Fruit fly (Drosophila melanogaster): Measurements from ENCODE around the gene pad.

The pad gene

DNA sequence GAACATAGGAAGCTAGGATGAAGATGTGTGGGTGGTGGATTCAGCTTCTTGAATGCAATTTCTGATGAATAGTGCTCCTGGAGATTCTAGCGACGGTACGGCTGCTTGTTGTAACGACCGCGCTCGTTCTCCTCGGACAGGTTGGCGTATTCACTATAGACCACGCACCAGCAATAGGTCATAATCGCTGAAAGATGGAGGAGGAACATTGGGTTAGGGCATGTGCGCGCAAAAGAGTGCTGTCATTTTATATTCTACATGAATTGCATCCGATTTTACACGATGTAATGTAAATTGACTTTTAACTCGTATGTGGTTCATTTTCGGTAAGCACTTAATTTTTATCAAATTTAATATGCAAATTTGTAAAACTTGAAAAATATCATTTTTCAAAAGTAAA lies 8.9 kb downstream of the pad start (continued):
- TF ChIP-seq CG8290 (GFP tag; optimal IDR thresholded peaks at IDR 0.05) (no peak), CG8290 (tag; optimal IDR thresholded peaks at IDR 0.05) (peak in 1 of 2 experiments; percentile 56), btn (GFP tag; optimal IDR thresholded peaks at IDR 0.05) (no peak), CG15514 (GFP tag; optimal IDR thresholded peaks at IDR 0.05) (peak; percentile 33), sc (optimal IDR thresholded peaks at IDR 0.05) (no peak), sc (GFP tag; optimal IDR thresholded peaks at IDR 0.05) (no peak), CG30020 (tag; optimal IDR thresholded peaks at IDR 0.05) (no peak), mirr (GFP tag; optimal IDR thresholded peaks at IDR 0.05) (no peak), pfk (GFP tag; optimal IDR thresholded peaks at IDR 0.05) (no peak), CkIIα-i1 (GFP tag; IDR thresholded peaks at IDR 0.05) (no peak), phol (tag; optimal IDR thresholded peaks at IDR 0.05) (peak; percentile 6), gt (GFP tag; IDR thresholded peaks at IDR 0.05) (no peak), row (GFP tag; IDR thresholded peaks at IDR 0.05) (no peak), CG1602 (GFP tag; optimal IDR thresholded peaks at IDR 0.05) (no peak), C15 (GFP tag; IDR thresholded peaks at IDR 0.05) (no peak), caup (GFP tag; optimal IDR thresholded peaks at IDR 0.05; ENCODE audit: severe bottlenecking) (no peak), TFAM (GFP tag; optimal IDR thresholded peaks at IDR 0.05) (no peak), CG14860 (GFP tag; IDR thresholded peaks at IDR 0.05; ENCODE audit: partially characterized antibody) (0 out of 3 replicates have a peak, but pooled peaks have one; percentile 15), CG10366 (GFP tag; IDR thresholded peaks at IDR 0.05) (no peak), lab (GFP tag; optimal IDR thresholded peaks at IDR 0.05) (no peak), dpn (GFP tag; optimal IDR thresholded peaks at IDR 0.05) (no peak), ranshi (GFP tag; IDR thresholded peaks at IDR 0.05) (peak; percentile 19; the same call in 1 of the 2 replicates), kni (GFP tag; optimal IDR thresholded peaks at IDR 0.05) (no peak), sna (GFP tag; IDR thresholded peaks at IDR 0.05; ENCODE audit: partially characterized antibody) (no peak), tll (GFP tag; optimal IDR thresholded peaks at IDR 0.05) (no peak), gcm (GFP tag; optimal IDR thresholded peaks at IDR 0.05) (no peak), Side (GFP tag; optimal IDR thresholded peaks at IDR 0.05) (no peak), CG13624 (GFP tag; optimal IDR thresholded peaks at IDR 0.05) (no peak), CG3995 (GFP tag; optimal IDR thresholded peaks at IDR 0.05) (no peak), HLH54F (GFP tag; optimal IDR thresholded peaks at IDR 0.05) (no peak), ham (GFP tag; IDR thresholded peaks at IDR 0.05) (no peak), crol (GFP tag; IDR thresholded peaks at IDR 0.05) (no peak)

- no peak for TF ChIP-seq tna (GFP tag; IDR thresholded peaks at IDR 0.05; ENCODE audit: partially characterized antibody)
- TF ChIP-seq gcm2 (GFP tag; optimal IDR thresholded peaks at IDR 0.05) = no peak
- TF ChIP-seq CG18619 (GFP tag; optimal IDR thresholded peaks at IDR 0.05) = no peak
- no peak for TF ChIP-seq Fer3 (tag; optimal IDR thresholded peaks at IDR 0.05)
- no peak for TF ChIP-seq Atf3 (GFP tag; optimal IDR thresholded peaks at IDR 0.05)
- TF ChIP-seq CG34376 (GFP tag; optimal IDR thresholded peaks at IDR 0.05) = no peak
- TF ChIP-seq dm (GFP tag; optimal IDR thresholded peaks at IDR 0.05) = no peak
- no peak for TF ChIP-seq HmgZ (tag; optimal IDR thresholded peaks at IDR 0.05)
- TF ChIP-seq odd (GFP tag; optimal IDR thresholded peaks at IDR 0.05) = no peak
- TF ChIP-seq CG11696 (GFP tag; IDR thresholded peaks at IDR 0.05) = no peak
- TF ChIP-seq CG4404 (GFP tag; IDR thresholded peaks at IDR 0.05) = no peak
- no peak for TF ChIP-seq CG5953 (GFP tag; IDR thresholded peaks at IDR 0.05)
- TF ChIP-seq CG9727 (GFP tag; optimal IDR thresholded peaks at IDR 0.05) = no peak
- TF ChIP-seq sr (GFP tag; IDR thresholded peaks at IDR 0.05) = no peak
- TF ChIP-seq CG7786 (GFP tag; optimal IDR thresholded peaks at IDR 0.05) = no peak
- TF ChIP-seq nom (GFP tag; optimal IDR thresholded peaks at IDR 0.05) = no peak
- no peak for TF ChIP-seq dati (GFP tag; IDR thresholded peaks at IDR 0.05)
- TF ChIP-seq Oli (tag; optimal IDR thresholded peaks at IDR 0.05) = no peak
- TF ChIP-seq jing (GFP tag; optimal IDR thresholded peaks at IDR 0.05) = no peak
Observed at dm6 chr3R:16352039-16352438, 9.9 kb downstream of the pad start.
